Worm (Caenorhabditis elegans) whole organism, L3 larva: Measurements from ENCODE around the gene T24E12.3.

Source experiments
- egl-27 ChIP-seq: sonication (generic microtip); optimal IDR thresholded peaks from 4 replicates; lab custom pipeline; 2017; ENCODE audit warnings: missing biosample characterization, missing genetic modification reagents, missing genetic modification characterization
- nhr-25 ChIP-seq: sonication (generic microtip); optimal IDR thresholded peaks from 2 replicates; lab custom pipeline; 2017; ENCODE audit warnings: missing biosample characterization, missing genetic modification characterization

- TF ChIP-seq egl-27 (tag; lab: Kevin White, UChicago) = no peak
- no peak for TF ChIP-seq nhr-25 (tag; lab: Kevin White, UChicago)
These were observed 44.1 kb upstream of the T24E12.3 start, which contains the start of the genes sdz-12 and bath-31 for ce11 chrII:3731723-3732122.
